Worm (Caenorhabditis elegans): ENCODE data around the gene egli-1.

Gene egli-1

ce11 chrII:9323660-9324059 lies at the start of gene egli-1:
Gene egli-1, plus strand, starts transcription at chrII:9323960.
- TF ChIP-seq egl-27 (tag; optimal IDR thresholded peaks at IDR 0.05) = no peak
- TF ChIP-seq snpc-4 (tag; optimal IDR thresholded peaks at IDR 0.05) = no peak
- TF ChIP-seq daf-12 (tag; optimal IDR thresholded peaks at IDR 0.05) = no peak
- TF ChIP-seq pha-4 (tag; optimal IDR thresholded peaks at IDR 0.05) = no peak
- TF ChIP-seq unc-62 (GFP tag; optimal IDR thresholded peaks at IDR 0.05) = no peak
- TF ChIP-seq ceh-28 (tag; optimal IDR thresholded peaks at IDR 0.05) = no peak
- no peak for TF ChIP-seq ztf-11 (tag; optimal IDR thresholded peaks at IDR 0.05)
- no peak for TF ChIP-seq elt-3 (tag; optimal IDR thresholded peaks at IDR 0.05)
- TF ChIP-seq tbx-2 (tag; optimal IDR thresholded peaks at IDR 0.05) = no peak
- TF ChIP-seq nhr-28 (tag; optimal IDR thresholded peaks at IDR 0.05) = no peak
- TF ChIP-seq egl-5 (tag; optimal IDR thresholded peaks at IDR 0.05) = no peak
- no peak for TF ChIP-seq nhr-12 (tag; optimal IDR thresholded peaks at IDR 0.05)

ce11 chrII:9273984-9274383 lies 49.8 kb upstream of the egli-1 start:
- no peak for TF ChIP-seq sea-2 (GFP tag; optimal IDR thresholded peaks at IDR 0.05)
- TF ChIP-seq nhr-11 (tag; optimal IDR thresholded peaks at IDR 0.05) = peak; percentile 83
- peak; percentile 93 for TF ChIP-seq nfya-1 (tag; optimal IDR thresholded peaks at IDR 0.05; ENCODE audit: insufficient read depth)
- TF ChIP-seq ceh-9 (tag; optimal IDR thresholded peaks at IDR 0.05) = no peak
- no peak for TF ChIP-seq ztf-4 (tag; optimal IDR thresholded peaks at IDR 0.05)
- TF ChIP-seq nhr-43 (tag; optimal IDR thresholded peaks at IDR 0.05; ENCODE audit: poor library complexity, severe bottlenecking) = peak; percentile 69
- TF ChIP-seq ztf-11 (tag; optimal IDR thresholded peaks at IDR 0.05) = no peak
- no peak for TF ChIP-seq nhr-237 (tag; optimal IDR thresholded peaks at IDR 0.05)
- TF ChIP-seq egl-27 (tag; optimal IDR thresholded peaks at IDR 0.05) = peak; percentile 40
- no peak for TF ChIP-seq nhr-12 (tag; optimal IDR thresholded peaks at IDR 0.05)
- peak; percentile 40 for TF ChIP-seq skn-1 (tag; optimal IDR thresholded peaks at IDR 0.05)
- peak; percentile 84 for TF ChIP-seq unc-62 (GFP tag; optimal IDR thresholded peaks at IDR 0.05)
- TF ChIP-seq elt-2 (tag; optimal IDR thresholded peaks at IDR 0.05) = peak; percentile 78
- no peak for TF ChIP-seq nhr-67 (tag; optimal IDR thresholded peaks at IDR 0.05)
- TF ChIP-seq R02D3.7 (tag; optimal IDR thresholded peaks at IDR 0.05) = peak; percentile 39
- no peak for TF ChIP-seq unc-39 (tag; optimal IDR thresholded peaks at IDR 0.05)
- no peak for TF ChIP-seq ZK546.5 (tag; optimal IDR thresholded peaks at IDR 0.05)
- TF ChIP-seq pha-4 (tag; optimal IDR thresholded peaks at IDR 0.05) = peak; percentile 91
- TF ChIP-seq elt-1 (tag; optimal IDR thresholded peaks at IDR 0.05) = no peak
- peak; percentile 39 for TF ChIP-seq tbx-2 (tag; optimal IDR thresholded peaks at IDR 0.05)
- TF ChIP-seq lin-39 (tag; optimal IDR thresholded peaks at IDR 0.05) = peak; percentile 76
- TF ChIP-seq nhr-23 (tag; optimal IDR thresholded peaks at IDR 0.05) = peak; percentile 85
- peak; percentile 74 for TF ChIP-seq jun-1 (tag; optimal IDR thresholded peaks at IDR 0.05)
- peak; percentile 57 for TF ChIP-seq lsy-12 (tag; optimal IDR thresholded peaks at IDR 0.05)
- TF ChIP-seq ama-1 (optimal IDR thresholded peaks at IDR 0.05) = peak; percentile 62
- no peak for TF ChIP-seq fos-1 (tag; optimal IDR thresholded peaks at IDR 0.05)
- peak; percentile 78 for TF ChIP-seq nhr-25 (tag; optimal IDR thresholded peaks at IDR 0.05)
- no peak for TF ChIP-seq eor-1 (tag; optimal IDR thresholded peaks at IDR 0.05)
- TF ChIP-seq nhr-77 (tag; optimal IDR thresholded peaks at IDR 0.05) = peak; percentile 20
- TF ChIP-seq aly-2 (tag; optimal IDR thresholded peaks at IDR 0.05) = no peak
- no peak for TF ChIP-seq mml-1 (tag; optimal IDR thresholded peaks at IDR 0.05)
- peak; percentile 21 for TF ChIP-seq pqm-1 (tag; optimal IDR thresholded peaks at IDR 0.05)
- no peak for TF ChIP-seq ceh-16 (tag; optimal IDR thresholded peaks at IDR 0.05)
- peak; percentile 67 for TF ChIP-seq mdl-1 (tag; optimal IDR thresholded peaks at IDR 0.05)
- no peak for TF ChIP-seq elt-3 (tag; optimal IDR thresholded peaks at IDR 0.05)
- TF ChIP-seq nhr-28 (tag; optimal IDR thresholded peaks at IDR 0.05) = no peak
- peak; percentile 49 for TF ChIP-seq snpc-4 (tag; optimal IDR thresholded peaks at IDR 0.05)
- TF ChIP-seq ceh-28 (tag; optimal IDR thresholded peaks at IDR 0.05) = peak; percentile 85
- TF ChIP-seq ceh-82 (tag; optimal IDR thresholded peaks at IDR 0.05) = no peak
- peak; percentile 1 for TF ChIP-seq zag-1 (tag; optimal IDR thresholded peaks at IDR 0.05)
- TF ChIP-seq hmg-11 (tag; optimal IDR thresholded peaks at IDR 0.05) = peak; percentile 74
- peak; percentile 40 for TF ChIP-seq lin-15B (tag; optimal IDR thresholded peaks at IDR 0.05)
- TF ChIP-seq fkh-10 (GFP tag; optimal IDR thresholded peaks at IDR 0.05) = peak; percentile 31
- TF ChIP-seq daf-12 (tag; optimal IDR thresholded peaks at IDR 0.05) = no peak
- TF ChIP-seq egl-5 (tag; optimal IDR thresholded peaks at IDR 0.05) = peak; percentile 1
- TF ChIP-seq fkh-2 (tag; optimal IDR thresholded peaks at IDR 0.05) = no peak
- TF ChIP-seq nhr-76 (tag; optimal IDR thresholded peaks at IDR 0.05) = no peak
